Fruit fly (Drosophila melanogaster) whole organism, pupa: Measurements from ENCODE around the gene Octbeta1R.

Experiments used
- EcR ChIP-seq: fragments of 200-800 bp; sonication (Bioruptor generic); optimal IDR thresholded peaks from 3 replicates; lab custom pipeline; 2019; ENCODE audit warnings: missing biosample characterization, missing genetic modification characterization, mild to moderate bottlenecking, moderate library complexity, missing genetic modification reagents
- Ets98B ChIP-seq: fragments of 200-800 bp; sonication (Bioruptor generic); IDR thresholded peaks from 2 replicates; pipeline ENCODE4 v1.3.6; 2022; ENCODE audit warnings: missing biosample characterization, missing genetic modification characterization

dm6 chr3R:22565732-22566131, 68.7 kb downstream of the Octbeta1R start:
- TF ChIP-seq Ets98B (GFP tag; lab: Robert Waterston, UW) (no peak), EcR (no peak)
